Worm (Caenorhabditis elegans) whole organism, L3 larva: ENCODE data around the gene F07A11.5.

ENCODE experiments used
- R02D3.7 ChIP-seq: fragments of 150-350 bp; optimal IDR thresholded peaks from 2 replicates; lab custom pipeline; 2014; ENCODE audit warnings: missing biosample characterization, missing genetic modification characterization
- ZK546.5 ChIP-seq: sonication (generic microtip); optimal IDR thresholded peaks from 2 replicates; lab custom pipeline; 2017; ENCODE audit warnings: missing biosample characterization, missing genetic modification characterization
- aly-2 ChIP-seq: fragments of 150-350 bp; optimal IDR thresholded peaks from 2 replicates; lab custom pipeline; 2014; ENCODE audit warnings: missing biosample characterization, missing genetic modification characterization
- ama-1 ChIP-seq: fragments of 150-350 bp; optimal IDR thresholded peaks from 2 replicates; lab custom pipeline; 2018
- ceh-16 ChIP-seq: sonication (generic microtip); optimal IDR thresholded peaks from 2 replicates; lab custom pipeline; 2017; ENCODE audit warnings: missing biosample characterization, missing genetic modification characterization
- ceh-28 ChIP-seq: fragments of 150-350 bp; optimal IDR thresholded peaks from 2 replicates; lab custom pipeline; 2014; ENCODE audit warnings: missing biosample characterization, missing genetic modification reagents, missing genetic modification characterization
- ceh-82 ChIP-seq: fragments of 150-350 bp; optimal IDR thresholded peaks from 2 replicates; lab custom pipeline; 2014; ENCODE audit warnings: missing biosample characterization, missing genetic modification characterization
- ceh-9 ChIP-seq: sonication (generic microtip); optimal IDR thresholded peaks from 2 replicates; lab custom pipeline; 2018; ENCODE audit warnings: missing biosample characterization, missing genetic modification characterization
- daf-12 ChIP-seq: fragments of 150-350 bp; optimal IDR thresholded peaks from 2 replicates; lab custom pipeline; 2014; ENCODE audit warnings: missing biosample characterization, missing genetic modification reagents, missing genetic modification characterization
- egl-27 ChIP-seq: sonication (generic microtip); optimal IDR thresholded peaks from 4 replicates; lab custom pipeline; 2017; ENCODE audit warnings: missing biosample characterization, missing genetic modification reagents, missing genetic modification characterization
- egl-5 ChIP-seq: fragments of 150-350 bp; optimal IDR thresholded peaks from 2 replicates; lab custom pipeline; 2017; ENCODE audit warnings: missing biosample characterization, missing genetic modification reagents, missing genetic modification characterization, inconsistent platforms
- elt-1 ChIP-seq: fragments of 150-350 bp; optimal IDR thresholded peaks from 2 replicates; lab custom pipeline; 2014; ENCODE audit warnings: missing biosample characterization, missing genetic modification characterization
- elt-2 ChIP-seq: sonication (generic microtip); optimal IDR thresholded peaks from 2 replicates; lab custom pipeline; 2016; ENCODE audit warnings: missing genetic modification reagents, mild to moderate bottlenecking, missing genetic modification characterization, missing compliant biosample characterization
- elt-3 ChIP-seq, 3 experiments: fragments of 150-350 bp in 1 of 3; sonication (generic microtip) in 2 of 3; optimal IDR thresholded peaks; 2 replicates in 2 of 3; 4 replicates in 1 of 3; lab custom pipeline; 2014 to 2017; ENCODE audit warnings: missing biosample characterization in 3 of 3, missing genetic modification characterization in 3 of 3
- eor-1 ChIP-seq, 2 experiments: fragments of 150-350 bp; optimal IDR thresholded peaks; 2 replicates each; lab custom pipeline; 2014 to 2018; ENCODE audit warnings: missing biosample characterization in 2 of 2, missing genetic modification characterization in 2 of 2
- fkh-10 ChIP-seq: sonication (generic microtip); optimal IDR thresholded peaks from 2 replicates; lab custom pipeline; 2017; ENCODE audit warnings: missing biosample characterization, missing genetic modification reagents, missing genetic modification characterization
- fkh-2 ChIP-seq: fragments of 150-350 bp; optimal IDR thresholded peaks from 2 replicates; lab custom pipeline; 2014; ENCODE audit warnings: missing biosample characterization, missing genetic modification reagents, missing genetic modification characterization
- fos-1 ChIP-seq: fragments of 150-350 bp; optimal IDR thresholded peaks from 2 replicates; lab custom pipeline; 2014; ENCODE audit warnings: missing biosample characterization, missing genetic modification characterization
- hmg-11 ChIP-seq: sonication (generic microtip); optimal IDR thresholded peaks from 2 replicates; lab custom pipeline; 2016; ENCODE audit warnings: missing genetic modification characterization, missing compliant biosample characterization
- jun-1 ChIP-seq: fragments of 150-350 bp; optimal IDR thresholded peaks from 2 replicates; lab custom pipeline; 2014; ENCODE audit warnings: missing biosample characterization, missing genetic modification reagents, missing genetic modification characterization
- lin-39 ChIP-seq: fragments of 150-350 bp; optimal IDR thresholded peaks from 2 replicates; lab custom pipeline; 2018; ENCODE audit warnings: missing biosample characterization, missing genetic modification reagents, missing genetic modification characterization
- mdl-1 ChIP-seq: fragments of 150-350 bp; optimal IDR thresholded peaks from 2 replicates; lab custom pipeline; 2014; ENCODE audit warnings: missing biosample characterization, missing genetic modification characterization
- mml-1 ChIP-seq: fragments of 150-350 bp; sonication (generic microtip); optimal IDR thresholded peaks from 3 replicates; lab custom pipeline; 2014; ENCODE audit warnings: missing biosample characterization, missing genetic modification characterization
- nfya-1 ChIP-seq: sonication (generic microtip); optimal IDR thresholded peaks from 2 replicates; lab custom pipeline; 2017; ENCODE audit warnings: missing genetic modification characterization, mild to moderate bottlenecking, missing compliant biosample characterization, antibody characterized with exemption, moderate library complexity; ENCODE audit not compliant: insufficient read depth
- nhr-12 ChIP-seq: fragments of 150-350 bp; optimal IDR thresholded peaks from 2 replicates; lab custom pipeline; 2014; ENCODE audit warnings: missing biosample characterization, missing genetic modification characterization
- nhr-23 ChIP-seq: fragments of 150-350 bp; optimal IDR thresholded peaks from 2 replicates; lab custom pipeline; 2014; ENCODE audit warnings: missing biosample characterization, missing genetic modification reagents, missing genetic modification characterization
- nhr-237 ChIP-seq: fragments of 150-350 bp; optimal IDR thresholded peaks from 2 replicates; lab custom pipeline; 2014; ENCODE audit warnings: missing biosample characterization, missing genetic modification characterization
- nhr-25 ChIP-seq: sonication (generic microtip); optimal IDR thresholded peaks from 2 replicates; lab custom pipeline; 2017; ENCODE audit warnings: missing biosample characterization, missing genetic modification characterization
- nhr-28 ChIP-seq: fragments of 150-350 bp; optimal IDR thresholded peaks from 2 replicates; lab custom pipeline; 2014; ENCODE audit warnings: missing biosample characterization, missing genetic modification characterization
- nhr-43 ChIP-seq: sonication (generic microtip); optimal IDR thresholded peaks from 2 replicates; lab custom pipeline; 2016; ENCODE audit warnings: mild to moderate bottlenecking, missing genetic modification characterization, missing compliant biosample characterization; ENCODE audit not compliant: poor library complexity, severe bottlenecking
- nhr-67 ChIP-seq: fragments of 150-350 bp; optimal IDR thresholded peaks from 2 replicates; lab custom pipeline; 2014; ENCODE audit warnings: missing biosample characterization, missing genetic modification characterization
- nhr-76 ChIP-seq: fragments of 150-350 bp; sonication (generic microtip); optimal IDR thresholded peaks from 5 replicates; lab custom pipeline; 2014; ENCODE audit warnings: missing biosample characterization, missing genetic modification characterization
- nhr-77 ChIP-seq: fragments of 150-350 bp; optimal IDR thresholded peaks from 2 replicates; lab custom pipeline; 2014; ENCODE audit warnings: missing biosample characterization, missing genetic modification characterization
- pha-4 ChIP-seq: fragments of 150-350 bp; optimal IDR thresholded peaks from 2 replicates; lab custom pipeline; 2014; ENCODE audit warnings: missing biosample characterization, missing genetic modification reagents, missing genetic modification characterization
- pqm-1 ChIP-seq: fragments of 150-350 bp; optimal IDR thresholded peaks from 2 replicates; lab custom pipeline; 2017; ENCODE audit warnings: missing biosample characterization, missing genetic modification characterization, inconsistent platforms
- sea-2 ChIP-seq: fragments of 150-350 bp; sonication (generic microtip); optimal IDR thresholded peaks from 4 replicates; lab custom pipeline; 2014; ENCODE audit warnings: missing biosample characterization, missing genetic modification reagents, missing genetic modification characterization
- skn-1 ChIP-seq: fragments of 150-350 bp; optimal IDR thresholded peaks from 2 replicates; lab custom pipeline; 2014; ENCODE audit warnings: missing biosample characterization, missing genetic modification characterization
- snpc-4 ChIP-seq: fragments of 150-350 bp; optimal IDR thresholded peaks from 2 replicates; lab custom pipeline; 2014; ENCODE audit warnings: missing biosample characterization, missing genetic modification characterization
- tbx-2 ChIP-seq: sonication (generic microtip); optimal IDR thresholded peaks from 2 replicates; lab custom pipeline; 2016; ENCODE audit warnings: mild to moderate bottlenecking, missing genetic modification characterization, missing compliant biosample characterization
- unc-39 ChIP-seq: sonication (generic microtip); optimal IDR thresholded peaks from 4 replicates; lab custom pipeline; 2017; ENCODE audit warnings: missing biosample characterization, missing genetic modification characterization
- unc-62 ChIP-seq: fragments of 150-350 bp; sonication (generic microtip); optimal IDR thresholded peaks from 4 replicates; lab custom pipeline; 2014; ENCODE audit warnings: missing biosample characterization, missing genetic modification reagents, missing genetic modification characterization
- zag-1 ChIP-seq: fragments of 150-350 bp; optimal IDR thresholded peaks from 2 replicates; lab custom pipeline; 2014; ENCODE audit warnings: missing biosample characterization, missing genetic modification characterization
- ztf-11 ChIP-seq: fragments of 150-350 bp; optimal IDR thresholded peaks from 2 replicates; lab custom pipeline; 2014; ENCODE audit warnings: missing biosample characterization, missing genetic modification characterization
- ztf-4 ChIP-seq: fragments of 150-350 bp; optimal IDR thresholded peaks from 2 replicates; lab custom pipeline; 2014; ENCODE audit warnings: missing biosample characterization, missing genetic modification characterization

Gene F07A11.5

DNA sequence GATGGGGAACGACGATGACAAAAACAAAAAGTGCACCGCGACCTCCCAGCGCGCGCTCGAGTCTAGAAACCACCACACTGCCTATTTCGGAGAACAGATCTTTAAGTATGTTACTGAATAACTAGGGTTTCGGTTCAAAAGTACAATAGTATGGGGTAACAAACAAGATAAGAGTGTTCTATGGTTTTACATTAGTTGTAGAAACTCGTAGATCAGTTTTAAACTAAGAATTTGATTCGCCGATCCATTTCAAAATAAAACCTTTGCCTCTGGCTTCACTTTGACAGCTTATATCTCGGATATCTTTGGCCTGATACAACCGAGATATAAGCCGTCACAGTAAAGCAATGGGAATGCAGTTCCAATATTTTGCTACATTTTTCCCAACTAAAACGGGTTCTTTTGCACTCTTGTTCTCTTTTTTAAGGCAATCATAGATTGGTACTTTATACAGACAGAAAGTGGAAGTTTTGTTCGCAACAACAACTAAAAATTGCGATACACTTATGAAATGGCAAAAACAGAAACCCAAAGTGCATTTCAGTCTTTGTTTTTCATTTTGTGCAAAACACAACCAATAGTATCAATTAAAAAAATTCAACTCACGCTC is 4.3 kb downstream of the F07A11.5 start:
- TF ChIP-seq nhr-25 (tag; lab: Kevin White, UChicago) (no peak), unc-39 (tag; lab: Kevin White, UChicago) (no peak), eor-1 (tag; optimal IDR thresholded peaks at IDR 0.05; lab: Kevin White, UChicago) (no peak), R02D3.7 (no peak), daf-12 (tag; lab: Kevin White, UChicago) (no peak), unc-62 (GFP tag; lab: Kevin White, UChicago) (no peak), nhr-67 (tag; lab: Kevin White, UChicago) (no peak), nhr-23 (tag; lab: Kevin White, UChicago) (peak; percentile 88), elt-1 (tag; lab: Kevin White, UChicago) (no peak)

DNA sequence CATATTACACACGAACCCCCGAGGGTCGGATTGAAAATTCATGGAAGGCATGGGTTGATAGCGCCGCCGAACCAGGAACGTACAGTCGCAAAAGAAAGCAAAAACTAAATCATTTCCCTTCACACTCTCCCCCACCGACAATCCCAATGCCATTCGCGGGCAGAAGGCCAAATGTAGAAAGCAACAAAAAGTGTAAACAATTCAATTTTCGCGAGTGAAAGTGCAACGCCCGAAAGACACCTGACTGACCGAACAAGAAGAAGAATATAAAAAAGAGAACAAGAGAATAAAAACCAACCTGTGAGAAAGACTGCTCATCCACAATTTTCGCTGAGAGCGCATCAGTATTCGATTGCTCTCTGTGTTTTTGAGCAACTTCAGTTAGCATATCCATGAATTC is 5.6 kb downstream of the F07A11.5 start:
- no peak for TF ChIP-seq nhr-77 (tag; lab: Kevin White, UChicago)
- no peak for TF ChIP-seq nhr-76 (tag; lab: Kevin White, UChicago)
- TF ChIP-seq tbx-2 (tag; lab: Kevin White, UChicago), result no peak
- TF ChIP-seq nhr-237 (tag; lab: Kevin White, UChicago), result no peak
- peak; percentile 16 for TF ChIP-seq R02D3.7
- TF ChIP-seq ama-1 (lab: Kevin White, UChicago), result peak; percentile 72
- TF ChIP-seq nhr-67 (tag; lab: Kevin White, UChicago), result no peak
- TF ChIP-seq nhr-12, result no peak
- TF ChIP-seq fkh-10 (GFP tag; lab: Kevin White, UChicago), result no peak
- TF ChIP-seq ZK546.5 (tag; lab: Kevin White, UChicago), result no peak
- no peak for TF ChIP-seq aly-2 (tag; lab: Kevin White, UChicago)
- TF ChIP-seq unc-39 (tag; lab: Kevin White, UChicago), result no peak
- TF ChIP-seq egl-27 (tag; lab: Kevin White, UChicago), result peak; percentile 25
- no peak for TF ChIP-seq elt-3 (tag; optimal IDR thresholded peaks at IDR 0.05; lab: Kevin White, UChicago)
- TF ChIP-seq egl-5 (tag; lab: Kevin White, UChicago), result no peak
- TF ChIP-seq mdl-1 (tag; lab: Kevin White, UChicago), result no peak
- TF ChIP-seq nfya-1 (tag; lab: Kevin White, UChicago), result peak; percentile 35
- TF ChIP-seq nhr-25 (tag; lab: Kevin White, UChicago), result peak; percentile 94
- no peak for TF ChIP-seq nhr-28 (tag; lab: Kevin White, UChicago)
- no peak for TF ChIP-seq nhr-43
- TF ChIP-seq daf-12 (tag; lab: Kevin White, UChicago), result no peak
- no peak for TF ChIP-seq skn-1 (tag; lab: Kevin White, UChicago)
- no peak for TF ChIP-seq ceh-9
- no peak for TF ChIP-seq ceh-28 (tag; lab: Kevin White, UChicago)
- no peak for TF ChIP-seq hmg-11
- TF ChIP-seq lin-39 (tag; lab: Kevin White, UChicago), result no peak
- TF ChIP-seq pha-4 (tag; lab: Kevin White, UChicago), result peak; percentile 67
- TF ChIP-seq fos-1 (tag; lab: Kevin White, UChicago), result no peak
- peak; percentile 38 for TF ChIP-seq nhr-23 (tag; lab: Kevin White, UChicago)
- TF ChIP-seq, all 47 proteins: peak for 7

- TF ChIP-seq nhr-25 (tag; lab: Kevin White, UChicago) (peak; percentile 90), ceh-28 (tag; lab: Kevin White, UChicago) (no peak), ztf-11 (tag; lab: Kevin White, UChicago) (no peak), elt-3 (tag; optimal IDR thresholded peaks at IDR 0.05; lab: Kevin White, UChicago) (peak in 1 of 3 experiments; percentile 30), fos-1 (tag; lab: Kevin White, UChicago) (no peak), pqm-1 (tag; lab: Kevin White, UChicago) (peak; percentile 91), elt-2 (tag; lab: Kevin White, UChicago) (peak; percentile 95), mdl-1 (tag; lab: Kevin White, UChicago) (peak; percentile 53), nhr-43 (peak; percentile 89), fkh-2 (no peak), unc-39 (tag; lab: Kevin White, UChicago) (no peak), sea-2 (GFP tag; lab: Kevin White, UChicago) (no peak), snpc-4 (tag; lab: Kevin White, UChicago) (peak; percentile 3), nfya-1 (tag; lab: Kevin White, UChicago) (peak; percentile 78), ceh-82 (no peak), nhr-76 (tag; lab: Kevin White, UChicago) (peak; percentile 88), skn-1 (tag; lab: Kevin White, UChicago) (peak; percentile 8), nhr-12 (no peak), nhr-77 (tag; lab: Kevin White, UChicago) (no peak), nhr-237 (tag; lab: Kevin White, UChicago) (no peak), egl-5 (tag; lab: Kevin White, UChicago) (no peak), fkh-10 (GFP tag; lab: Kevin White, UChicago) (no peak), elt-1 (tag; lab: Kevin White, UChicago) (no peak), nhr-28 (tag; lab: Kevin White, UChicago) (no peak), tbx-2 (tag; lab: Kevin White, UChicago) (no peak), ztf-4 (tag; lab: Kevin White, UChicago) (no peak), egl-27 (tag; lab: Kevin White, UChicago) (peak; percentile 22), R02D3.7 (peak; percentile 0), mml-1 (tag; lab: Kevin White, UChicago) (no peak), daf-12 (tag; lab: Kevin White, UChicago) (peak; percentile 69), zag-1 (tag; lab: Kevin White, UChicago) (no peak), jun-1 (tag; lab: Kevin White, UChicago) (peak; percentile 58), unc-62 (GFP tag; lab: Kevin White, UChicago) (peak; percentile 83), nhr-23 (tag; lab: Kevin White, UChicago) (peak; percentile 72), ceh-16 (no peak), nhr-67 (tag; lab: Kevin White, UChicago) (no peak)
Observed at ce11 chrII:11619171-11619570, 7.1 kb downstream of the F07A11.5 start.
